Fruit fly (Drosophila melanogaster) whole organism, wandering third instar larva: ENCODE measurements around the gene CG31673.

ENCODE experiments used
- Abd-B ChIP-seq: fragments of >200 bp; optimal IDR thresholded peaks from 2 replicates; lab custom pipeline; 2017; ENCODE audit warnings: missing biosample characterization, missing genetic modification characterization
- CG32264 ChIP-seq: fragments of 200-800 bp; sonication (Bioruptor generic); optimal IDR thresholded peaks from 2 replicates; lab custom pipeline; 2016; ENCODE audit warnings: missing biosample characterization, missing genetic modification characterization
- CG9705 ChIP-seq: fragments of 200-800 bp; sonication (Bioruptor generic); optimal IDR thresholded peaks from 2 replicates; lab custom pipeline; 2018; ENCODE audit warnings: missing biosample characterization, mild to moderate bottlenecking, missing genetic modification characterization
- CrebA ChIP-seq: fragments of 200-800 bp; sonication (Bioruptor generic); optimal IDR thresholded peaks from 2 replicates; lab custom pipeline; 2016; ENCODE audit warnings: missing biosample characterization, mild to moderate bottlenecking, missing genetic modification characterization, borderline replicate concordance
- Dfd ChIP-seq: fragments of >200 bp; optimal IDR thresholded peaks from 2 replicates; lab custom pipeline; 2017; ENCODE audit warnings: missing biosample characterization, missing genetic modification characterization
- Dif ChIP-seq: fragments of 200-275, 200-300 bp; sonication (Bioruptor generic); optimal IDR thresholded peaks from 2 replicates; lab custom pipeline; 2018; ENCODE audit warnings: missing biosample characterization, missing genetic modification characterization; ENCODE audit not compliant: partially characterized antibody
- GATAd ChIP-seq: sonication (Bioruptor generic); optimal IDR thresholded peaks from 2 replicates; lab custom pipeline; 2016; ENCODE audit warnings: missing biosample characterization, missing genetic modification characterization
- HLH106 ChIP-seq: fragments of 200-800 bp; optimal IDR thresholded peaks from 3 replicates; lab custom pipeline; 2019; ENCODE audit warnings: missing biosample characterization, mild to moderate bottlenecking, missing genetic modification characterization, moderate library complexity
- Hnf4 ChIP-seq: fragments of 200-800 bp; sonication (Bioruptor generic); optimal IDR thresholded peaks from 2 replicates; lab custom pipeline; 2016; ENCODE audit warnings: missing biosample characterization, mild to moderate bottlenecking, missing genetic modification characterization
- Hr78 ChIP-seq: fragments of >200 bp; optimal IDR thresholded peaks from 2 replicates; lab custom pipeline; 2017; ENCODE audit warnings: missing biosample characterization, missing genetic modification characterization
- Hr83 ChIP-seq: fragments of 200-300 bp; sonication (Bioruptor generic); optimal IDR thresholded peaks from 2 replicates; lab custom pipeline; 2016; ENCODE audit warnings: missing biosample characterization, mild to moderate bottlenecking, missing genetic modification characterization, moderate library complexity; ENCODE audit not compliant: poor library complexity, severe bottlenecking
- Myc ChIP-seq: fragments of >200 bp; optimal IDR thresholded peaks from 2 replicates; lab custom pipeline; 2017
- N ChIP-seq: fragments of >200 bp; optimal IDR thresholded peaks from 2 replicates; lab custom pipeline; 2018; ENCODE audit warnings: missing biosample characterization, missing external identifiers, missing genetic modification characterization
- OdsH ChIP-seq: fragments of 200-800 bp; sonication (Bioruptor generic); optimal IDR thresholded peaks from 2 replicates; lab custom pipeline; 2016; ENCODE audit warnings: missing biosample characterization, mild to moderate bottlenecking, missing genetic modification characterization
- Rel ChIP-seq, 2 experiments: fragments of 200-800 bp; sonication (Bioruptor generic) in 1 of 2; optimal IDR thresholded peaks; 2 replicates in 1 of 2; 3 replicates in 1 of 2; lab custom pipeline; 2016 to 2019; ENCODE audit warnings: mild to moderate bottlenecking in 2 of 2, missing biosample characterization in 2 of 2, missing genetic modification characterization in 2 of 2, moderate library complexity in 1 of 2
- Sp1 ChIP-seq: fragments of 200-800 bp; sonication (Bioruptor generic); optimal IDR thresholded peaks from 3 replicates; lab custom pipeline; 2019; ENCODE audit warnings: missing biosample characterization, mild to moderate bottlenecking, missing genetic modification characterization, moderate library complexity
- Vsx2 ChIP-seq: fragments of 200-300, 225-300 bp; sonication (Bioruptor generic); optimal IDR thresholded peaks from 2 replicates; lab custom pipeline; 2018; ENCODE audit warnings: missing biosample characterization, missing genetic modification characterization; ENCODE audit not compliant: partially characterized antibody
- br ChIP-seq: fragments of 200-800 bp; sonication (Bioruptor generic); optimal IDR thresholded peaks from 2 replicates; lab custom pipeline; 2016; ENCODE audit warnings: missing biosample characterization, missing genetic modification characterization
- brk ChIP-seq: fragments of 200-800 bp; sonication (Bioruptor generic); optimal IDR thresholded peaks from 2 replicates; lab custom pipeline; 2016; ENCODE audit warnings: missing biosample characterization, mild to moderate bottlenecking, missing genetic modification characterization
- dl ChIP-seq, 2 experiments: fragments of 175-275, 200-275 bp in 1 of 2; fragments of 200-275 bp in 1 of 2; sonication (Bioruptor generic); optimal IDR thresholded peaks; lab custom pipeline; 2018; ENCODE audit warnings: mild to moderate bottlenecking in 2 of 2, missing biosample characterization in 2 of 2, missing genetic modification characterization in 2 of 2, moderate library complexity in 2 of 2; ENCODE audit not compliant: partially characterized antibody in 2 of 2, insufficient read depth in 1 of 2
- dmrt93B ChIP-seq: fragments of 200-800 bp; sonication (Bioruptor generic); optimal IDR thresholded peaks from 2 replicates; lab custom pipeline; 2018; ENCODE audit warnings: missing biosample characterization, mild to moderate bottlenecking, missing genetic modification characterization
- dsf ChIP-seq: sonication (Bioruptor generic); optimal IDR thresholded peaks from 2 replicates; lab custom pipeline; 2016; ENCODE audit warnings: missing biosample characterization, missing genetic modification characterization, borderline replicate concordance
- ey ChIP-seq: fragments of 200-800 bp; sonication (Bioruptor generic); optimal IDR thresholded peaks from 2 replicates; lab custom pipeline; 2016; ENCODE audit warnings: missing biosample characterization, missing genetic modification characterization
- foxo ChIP-seq, 2 experiments: fragments of 200-800 bp; sonication (Bioruptor generic); optimal IDR thresholded peaks; 2 replicates in 1 of 2; 3 replicates in 1 of 2; lab custom pipeline; 2016 to 2017; ENCODE audit warnings: missing biosample characterization in 2 of 2, missing genetic modification characterization in 2 of 2
- fru ChIP-seq: fragments of 200-800 bp; sonication (Bioruptor generic); optimal IDR thresholded peaks from 3 replicates; lab custom pipeline; 2016; ENCODE audit warnings: missing biosample characterization, mild to moderate bottlenecking, missing genetic modification characterization
- h ChIP-seq: fragments of 200-800 bp; sonication (Bioruptor generic); optimal IDR thresholded peaks from 3 replicates; lab custom pipeline; 2016; ENCODE audit warnings: missing biosample characterization, mild to moderate bottlenecking, missing genetic modification characterization
- lola ChIP-seq: fragments of >200 bp; optimal IDR thresholded peaks from 2 replicates; lab custom pipeline; 2017; ENCODE audit warnings: missing biosample characterization, missing genetic modification characterization
- psq ChIP-seq: fragments of 200-800 bp; sonication (Bioruptor generic); optimal IDR thresholded peaks from 3 replicates; lab custom pipeline; 2017; ENCODE audit warnings: missing biosample characterization, mild to moderate bottlenecking, missing genetic modification characterization, moderate library complexity
- sage ChIP-seq: fragments of 200-800 bp; sonication (Bioruptor generic); optimal IDR thresholded peaks from 2 replicates; lab custom pipeline; 2016; ENCODE audit warnings: missing biosample characterization, mild to moderate bottlenecking, missing genetic modification characterization
- sv ChIP-seq: fragments of 200-800 bp; sonication (Bioruptor generic); optimal IDR thresholded peaks from 3 replicates; lab custom pipeline; 2016; ENCODE audit warnings: missing biosample characterization, missing genetic modification characterization
- usp ChIP-seq: fragments of >200 bp; optimal IDR thresholded peaks from 2 replicates; lab custom pipeline; 2017; ENCODE audit warnings: missing biosample characterization, missing genetic modification characterization
- woc ChIP-seq: sonication (Bioruptor generic); optimal IDR thresholded peaks from 2 replicates; lab custom pipeline; 2016; ENCODE audit warnings: missing biosample characterization, mild to moderate bottlenecking, missing genetic modification characterization

CG31673 gene

dm6 chr2L:20831060-20831459 lies 1.7 kb downstream of the CG31673 start, which contains the start of gene CG31674:
CG31674 (plus strand) TSS chr2L:20831262.
- TF ChIP-seq usp (GFP tag; lab: Kevin White, UChicago): no peak
- TF ChIP-seq Hr83 (GFP tag; lab: Kevin White, UChicago): no peak
- TF ChIP-seq lola (GFP tag; lab: Kevin White, UChicago): no peak
- peak; percentile 53 for TF ChIP-seq brk
- TF ChIP-seq sv (GFP tag; lab: Kevin White, UChicago): no peak
- TF ChIP-seq dmrt93B (GFP tag; lab: Kevin White, UChicago): no peak
- peak in 1 of 2 experiments; percentile 20 for TF ChIP-seq dl (GFP tag; optimal IDR thresholded peaks at IDR 0.05; lab: Kevin White, UChicago; ENCODE audit: insufficient read depth in 1 of 2, partially characterized antibody in 2 of 2)
- TF ChIP-seq Dif (GFP tag; lab: Kevin White, UChicago): peak; percentile 50
- TF ChIP-seq foxo (GFP tag; optimal IDR thresholded peaks at IDR 0.05; lab: Kevin White, UChicago): no peak
- no peak for TF ChIP-seq HLH106
- TF ChIP-seq h (GFP tag; lab: Kevin White, UChicago): peak; percentile 59
- no peak for TF ChIP-seq GATAd (GFP tag; lab: Kevin White, UChicago)
- TF ChIP-seq Rel (GFP tag; optimal IDR thresholded peaks at IDR 0.05; lab: Kevin White, UChicago): no peak
- TF ChIP-seq Rel (tag; optimal IDR thresholded peaks at IDR 0.05; lab: Kevin White, UChicago): peak; percentile 14
- TF ChIP-seq, all 38 proteins: peak for 5

- TF ChIP-seq Hnf4 (GFP tag; lab: Kevin White, UChicago) (no peak), Abd-B (GFP tag; lab: Kevin White, UChicago) (no peak), h (GFP tag; lab: Kevin White, UChicago) (no peak), Hr83 (GFP tag; lab: Kevin White, UChicago) (no peak), Myc (lab: Kevin White, UChicago) (no peak), lola (GFP tag; lab: Kevin White, UChicago) (no peak), brk (no peak), Sp1 (GFP tag; lab: Kevin White, UChicago) (no peak)
These were observed 6.1 kb downstream of the CG31673 start, which contains the start of gene Oseg5 for dm6 chr2L:20835501-20835900. Oseg5 (minus strand) TSS chr2L:20835840.

- TF ChIP-seq Dif (GFP tag; lab: Kevin White, UChicago) (no peak), ey (GFP tag; lab: Kevin White, UChicago) (no peak), h (GFP tag; lab: Kevin White, UChicago) (no peak), lola (GFP tag; lab: Kevin White, UChicago) (no peak), OdsH (GFP tag; lab: Kevin White, UChicago) (no peak), CG9705 (no peak), fru (no peak), CG32264 (GFP tag; lab: Kevin White, UChicago) (no peak), dsf (GFP tag; lab: Kevin White, UChicago) (no peak), Vsx2 (no peak), GATAd (GFP tag; lab: Kevin White, UChicago) (no peak), Abd-B (GFP tag; lab: Kevin White, UChicago) (no peak), Hr83 (GFP tag; lab: Kevin White, UChicago) (no peak), foxo (GFP tag; optimal IDR thresholded peaks at IDR 0.05; lab: Kevin White, UChicago) (no peak), N (GFP tag; lab: Kevin White, UChicago) (no peak), dl (GFP tag; optimal IDR thresholded peaks at IDR 0.05; lab: Kevin White, UChicago; ENCODE audit: insufficient read depth in 1 of 2, partially characterized antibody in 2 of 2) (no peak), psq (GFP tag; lab: Kevin White, UChicago) (no peak), Sp1 (GFP tag; lab: Kevin White, UChicago) (no peak), Hnf4 (GFP tag; lab: Kevin White, UChicago) (no peak)
- TF ChIP-seq, all 38 proteins: peak for 0
These were observed 8.5 kb downstream of the CG31673 start, which contains the start of gene Spn38F for dm6 chr2L:20837885-20838284. Spn38F (minus strand) TSS chr2L:20837985.

DNA sequence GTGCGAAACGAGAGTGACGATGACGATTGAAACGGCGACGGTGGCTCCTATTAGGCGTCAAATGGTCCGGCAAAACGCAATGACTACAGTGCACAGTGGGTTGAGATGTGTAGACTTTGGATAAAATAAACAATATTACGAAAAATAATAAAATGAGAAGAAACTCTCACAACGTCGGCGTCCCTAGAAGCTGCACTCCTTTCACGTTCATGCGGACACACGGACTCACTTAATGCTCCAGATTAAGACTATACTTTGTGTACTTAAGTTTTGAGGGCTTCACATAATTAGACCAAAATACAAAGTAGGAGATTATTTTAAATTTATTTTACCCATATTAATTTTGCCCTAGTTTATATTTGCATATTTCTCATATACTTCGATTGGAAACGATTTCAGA lies 10.6 kb downstream of the CG31673 start:
- no peak for TF ChIP-seq br (GFP tag; lab: Kevin White, UChicago)
- no peak for TF ChIP-seq woc (GFP tag; lab: Kevin White, UChicago)
- TF ChIP-seq sage (GFP tag; lab: Kevin White, UChicago): no peak
- TF ChIP-seq CrebA (GFP tag; lab: Kevin White, UChicago): no peak
- no peak for TF ChIP-seq psq (GFP tag; lab: Kevin White, UChicago)
- TF ChIP-seq CG9705: no peak
- no peak for TF ChIP-seq Myc (lab: Kevin White, UChicago)
- TF ChIP-seq dl (GFP tag; optimal IDR thresholded peaks at IDR 0.05; lab: Kevin White, UChicago; ENCODE audit: insufficient read depth in 1 of 2, partially characterized antibody in 2 of 2): no peak
- no peak for TF ChIP-seq Hr78 (GFP tag; lab: Kevin White, UChicago)
- TF ChIP-seq dmrt93B (GFP tag; lab: Kevin White, UChicago): no peak
- TF ChIP-seq sv (GFP tag; lab: Kevin White, UChicago): no peak
- TF ChIP-seq Dfd: no peak
- no peak for TF ChIP-seq h (GFP tag; lab: Kevin White, UChicago)
